Worm (Caenorhabditis elegans) whole organism, midembryonic: ENCODE data around the gene ZC190.10.

Source experiments
- med-1 ChIP-seq: sonication (generic microtip); optimal IDR thresholded peaks from 2 replicates; lab custom pipeline; 2017; ENCODE audit warnings: missing genetic modification characterization, mild to moderate bottlenecking, missing compliant biosample characterization, antibody characterized with exemption, missing genetic modification reagents; ENCODE audit not compliant: insufficient read depth
- tab-1 ChIP-seq: fragments of 200-800 bp; sonication (Bioruptor generic); IDR thresholded peaks from 2 replicates; pipeline ENCODE4 v1.3.6; 2022; ENCODE audit warnings: missing genetic modification characterization, missing compliant biosample characterization

DNA sequence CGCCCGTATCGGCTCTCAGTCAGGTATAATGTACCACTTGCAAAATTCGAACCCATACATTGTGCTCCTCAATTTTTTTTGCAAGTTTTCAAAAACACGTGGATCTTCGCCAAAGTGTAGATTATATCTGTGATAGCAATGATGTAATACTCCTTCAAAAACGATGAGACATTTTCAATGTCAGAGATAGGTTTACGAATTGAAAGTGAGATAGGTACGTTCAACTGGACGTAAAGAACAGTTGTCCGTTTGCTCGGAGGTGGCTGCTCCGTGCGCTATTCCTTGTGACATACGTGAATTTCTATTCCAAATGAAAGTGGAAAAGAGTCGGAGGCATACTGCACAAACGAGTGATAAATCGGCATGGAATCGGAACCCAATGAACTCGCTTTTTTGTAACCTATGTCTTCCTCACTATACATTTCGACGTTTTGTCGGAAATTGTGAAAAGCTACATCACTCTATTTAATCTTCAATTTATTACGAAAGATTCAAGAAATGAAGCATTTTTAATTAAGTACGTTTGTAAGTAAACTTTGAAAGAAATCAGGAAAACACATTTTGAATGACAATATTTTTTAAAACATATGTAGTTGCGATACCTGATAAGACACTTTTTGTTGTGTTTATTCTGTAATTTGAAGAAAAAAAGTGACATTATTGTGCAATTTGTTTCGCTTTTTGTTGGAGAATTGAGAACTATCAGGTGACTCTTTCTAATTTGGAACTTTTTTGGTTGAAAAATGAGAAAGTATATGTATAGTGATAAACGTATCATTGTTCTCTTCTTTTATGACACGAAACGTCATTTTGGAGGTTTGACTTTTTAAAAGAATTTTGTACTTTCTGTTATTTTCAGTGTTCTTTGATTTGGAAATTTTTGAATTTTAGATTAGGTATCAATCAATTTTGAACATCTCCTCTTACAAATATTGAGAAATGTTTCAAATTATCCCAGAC is 41.4 kb downstream of the ZC190.10 start:
- no peak for TF ChIP-seq med-1 (GFP tag; lab: Kevin White, UChicago)
- no peak for TF ChIP-seq tab-1
